Worm (Caenorhabditis elegans) whole organism, L1 larva: Measurements from ENCODE around the gene F16F9.1.

Experiments used
- C16A3.4 ChIP-seq: fragments of 150-350 bp; optimal IDR thresholded peaks from 2 replicates; lab custom pipeline; 2014; ENCODE audit warnings: missing biosample characterization, missing genetic modification characterization
- F16B12.6 ChIP-seq: fragments of 150-350 bp; optimal IDR thresholded peaks from 2 replicates; lab custom pipeline; 2014; ENCODE audit warnings: missing biosample characterization, missing genetic modification characterization
- aha-1 ChIP-seq: fragments of 150-350 bp; optimal IDR thresholded peaks from 2 replicates; lab custom pipeline; 2014; ENCODE audit warnings: missing biosample characterization, missing genetic modification characterization
- alr-1 ChIP-seq: fragments of 200-800 bp; sonication (Bioruptor generic); optimal IDR thresholded peaks from 2 replicates; lab custom pipeline; 2018; ENCODE audit warnings: borderline replicate concordance, mild to moderate bottlenecking, missing genetic modification characterization, missing compliant biosample characterization
- aly-2 ChIP-seq: fragments of 150-350 bp; optimal IDR thresholded peaks from 2 replicates; lab custom pipeline; 2014; ENCODE audit warnings: missing biosample characterization, missing genetic modification characterization
- ama-1 ChIP-seq: fragments of 150-350 bp; optimal IDR thresholded peaks from 2 replicates; lab custom pipeline; 2014
- ceh-82 ChIP-seq, 3 experiments: fragments of 150-350 bp in 1 of 3; sonication (generic microtip) in 2 of 3; optimal IDR thresholded peaks; 2 replicates each; lab custom pipeline; 2014 to 2017; ENCODE audit warnings: missing biosample characterization in 3 of 3, missing genetic modification characterization in 3 of 3
- ceh-88 ChIP-seq: fragments of 200-800 bp; sonication (Bioruptor generic); IDR thresholded peaks from 2 replicates; pipeline ENCODE4 v1.3.6; 2022; ENCODE audit warnings: missing genetic modification characterization, missing compliant biosample characterization
- ceh-90 ChIP-seq: sonication (generic microtip); optimal IDR thresholded peaks from 2 replicates; lab custom pipeline; 2016; ENCODE audit warnings: missing genetic modification characterization, missing compliant biosample characterization
- ces-1 ChIP-seq: fragments of 150-350 bp; optimal IDR thresholded peaks from 2 replicates; lab custom pipeline; 2014; ENCODE audit warnings: missing biosample characterization, missing genetic modification reagents, missing genetic modification characterization
- dsc-1 ChIP-seq: sonication (generic microtip); optimal IDR thresholded peaks from 2 replicates; lab custom pipeline; 2016; ENCODE audit warnings: mild to moderate bottlenecking, missing genetic modification characterization, missing compliant biosample characterization
- efl-1 ChIP-seq, 4 experiments: fragments of 150-350 bp; optimal IDR thresholded peaks in 3 of 4; peaks in 1 of 4; 1 replicate in 1 of 4; 2 replicates in 3 of 4; lab custom pipeline; 2014; ENCODE audit warnings: missing biosample characterization in 2 of 4, missing genetic modification characterization in 2 of 4, missing genetic modification reagents in 2 of 4
- egl-27 ChIP-seq, 2 experiments: fragments of 150-350 bp in 1 of 2; sonication (generic microtip); optimal IDR thresholded peaks; 3 replicates each; lab custom pipeline; 2017 to 2018; ENCODE audit warnings: missing biosample characterization in 2 of 2, missing genetic modification characterization in 2 of 2, missing genetic modification reagents in 2 of 2
- elt-2 ChIP-seq: sonication (generic microtip); optimal IDR thresholded peaks from 2 replicates; lab custom pipeline; 2016; ENCODE audit warnings: missing genetic modification characterization, mild to moderate bottlenecking, inconsistent platforms, missing compliant biosample characterization, missing genetic modification reagents
- elt-3 ChIP-seq, 6 experiments: fragments of 150-350 bp in 1 of 6; sonication (generic microtip); optimal IDR thresholded peaks; 2 replicates each; lab custom pipeline; 2017 to 2018; ENCODE audit warnings: missing biosample characterization in 6 of 6, missing genetic modification characterization in 6 of 6, inconsistent platforms in 1 of 6
- ets-5 ChIP-seq: fragments of 200-800 bp; sonication (Bioruptor generic); IDR thresholded peaks from 2 replicates; pipeline ENCODE4 v1.3.6; 2022; ENCODE audit warnings: missing genetic modification characterization, missing compliant biosample characterization
- fkh-10 ChIP-seq: sonication (generic microtip); optimal IDR thresholded peaks from 2 replicates; lab custom pipeline; 2017; ENCODE audit warnings: missing biosample characterization, missing genetic modification reagents, missing genetic modification characterization
- fkh-4 ChIP-seq: sonication (generic microtip); optimal IDR thresholded peaks from 2 replicates; lab custom pipeline; 2016; ENCODE audit warnings: missing compliant biosample characterization, missing genetic modification characterization, borderline replicate concordance
- fkh-8 ChIP-seq: sonication (generic microtip); optimal IDR thresholded peaks from 2 replicates; lab custom pipeline; 2016; ENCODE audit warnings: mild to moderate bottlenecking, missing genetic modification characterization, missing compliant biosample characterization
- fos-1 ChIP-seq: fragments of 150-350 bp; optimal IDR thresholded peaks from 2 replicates; lab custom pipeline; 2014; ENCODE audit warnings: missing biosample characterization, missing genetic modification characterization
- hlh-17 ChIP-seq: fragments of 200-800 bp; sonication (Bioruptor generic); optimal IDR thresholded peaks from 2 replicates; lab custom pipeline; 2018; ENCODE audit warnings: missing genetic modification characterization, mild to moderate bottlenecking, missing compliant biosample characterization, moderate library complexity, borderline replicate concordance
- hlh-4 ChIP-seq: sonication (generic microtip); optimal IDR thresholded peaks from 2 replicates; lab custom pipeline; 2016; ENCODE audit warnings: mild to moderate bottlenecking, missing genetic modification characterization, missing compliant biosample characterization
- irx-1 ChIP-seq: sonication (generic microtip); optimal IDR thresholded peaks from 2 replicates; lab custom pipeline; 2016; ENCODE audit warnings: missing genetic modification characterization, missing compliant biosample characterization
- jun-1 ChIP-seq: fragments of 150-350 bp; optimal IDR thresholded peaks from 2 replicates; lab custom pipeline; 2014; ENCODE audit warnings: missing biosample characterization, missing genetic modification reagents, missing genetic modification characterization
- lin-14 ChIP-seq: fragments of 200-800 bp; sonication (Bioruptor generic); optimal IDR thresholded peaks from 2 replicates; lab custom pipeline; 2018; ENCODE audit warnings: mild to moderate bottlenecking, missing genetic modification characterization, moderate library complexity, missing compliant biosample characterization
- lin-15B ChIP-seq: fragments of 150-350 bp; sonication (generic microtip); optimal IDR thresholded peaks from 3 replicates; lab custom pipeline; 2014; ENCODE audit warnings: missing biosample characterization, missing genetic modification characterization
- lsy-2 ChIP-seq, 2 experiments: fragments of 150-350 bp; optimal IDR thresholded peaks; 2 replicates each; lab custom pipeline; 2014; ENCODE audit warnings: missing biosample characterization in 2 of 2, missing genetic modification characterization in 2 of 2
- mab-9 ChIP-seq: fragments of 200-800 bp; sonication (Bioruptor generic); IDR thresholded peaks from 2 replicates; pipeline ENCODE4 v1.3.6; 2022; ENCODE audit warnings: missing genetic modification reagents, missing genetic modification characterization, missing compliant biosample characterization
- mep-1 ChIP-seq: fragments of 150-350 bp; optimal IDR thresholded peaks from 2 replicates; lab custom pipeline; 2014; ENCODE audit warnings: missing biosample characterization, missing genetic modification characterization
- nhr-11 ChIP-seq: fragments of 150-350 bp; optimal IDR thresholded peaks from 2 replicates; lab custom pipeline; 2014; ENCODE audit warnings: missing biosample characterization, missing genetic modification characterization
- nhr-12 ChIP-seq: sonication (generic microtip); optimal IDR thresholded peaks from 2 replicates; lab custom pipeline; 2017; ENCODE audit warnings: missing biosample characterization, missing genetic modification characterization
- nhr-19 ChIP-seq: fragments of 200-800 bp; sonication (Bioruptor generic); conservative IDR thresholded peaks from 2 replicates; pipeline ENCODE4 v1.3.6; 2022; ENCODE audit warnings: missing genetic modification characterization, missing compliant biosample characterization
- nhr-20 ChIP-seq: sonication (generic microtip); optimal IDR thresholded peaks from 2 replicates; lab custom pipeline; 2016; ENCODE audit warnings: mild to moderate bottlenecking, missing genetic modification characterization, missing compliant biosample characterization
- nhr-71 ChIP-seq: sonication (generic microtip); optimal IDR thresholded peaks from 2 replicates; lab custom pipeline; 2016; ENCODE audit warnings: mild to moderate bottlenecking, missing genetic modification characterization, moderate library complexity, missing compliant biosample characterization
- nhr-85 ChIP-seq: sonication (generic microtip); peaks from one replicate; lab custom pipeline; 2016; ENCODE audit warnings: missing genetic modification characterization, inconsistent platforms, missing compliant biosample characterization
- pqm-1 ChIP-seq: sonication (generic microtip); optimal IDR thresholded peaks from 3 replicates; lab custom pipeline; 2017; ENCODE audit warnings: missing biosample characterization, missing genetic modification characterization
- rnt-1 ChIP-seq: sonication (generic microtip); optimal IDR thresholded peaks from 2 replicates; lab custom pipeline; 2016; ENCODE audit warnings: mild to moderate bottlenecking, missing genetic modification characterization, moderate library complexity, missing compliant biosample characterization
- snpc-4 ChIP-seq: fragments of 150-350 bp; optimal IDR thresholded peaks from 2 replicates; lab custom pipeline; 2014; ENCODE audit warnings: missing biosample characterization, missing genetic modification characterization
- sptf-1 ChIP-seq: fragments of 150-350 bp; optimal IDR thresholded peaks from 2 replicates; lab custom pipeline; 2014; ENCODE audit warnings: missing biosample characterization, missing genetic modification characterization
- tbx-2 ChIP-seq: sonication (generic microtip); optimal IDR thresholded peaks from 2 replicates; lab custom pipeline; 2016; ENCODE audit warnings: missing genetic modification characterization, missing compliant biosample characterization
- unc-130 ChIP-seq: fragments of 150-350 bp; optimal IDR thresholded peaks from 2 replicates; lab custom pipeline; 2017; ENCODE audit warnings: missing biosample characterization, missing genetic modification characterization, inconsistent platforms
- unc-30 ChIP-seq: sonication (generic microtip); optimal IDR thresholded peaks from 2 replicates; lab custom pipeline; 2017; ENCODE audit warnings: missing biosample characterization, missing genetic modification characterization
- unc-62 ChIP-seq: fragments of 150-350 bp; optimal IDR thresholded peaks from 2 replicates; lab custom pipeline; 2014; ENCODE audit warnings: missing biosample characterization, missing genetic modification reagents, missing genetic modification characterization
- unc-86 ChIP-seq: sonication (generic microtip); optimal IDR thresholded peaks from 2 replicates; lab custom pipeline; 2016; ENCODE audit warnings: missing genetic modification characterization, missing compliant biosample characterization
- unc-98 ChIP-seq: fragments of 200-800 bp; sonication (Bioruptor generic); IDR thresholded peaks from 2 replicates; pipeline ENCODE4 v1.3.6; 2022; ENCODE audit warnings: missing genetic modification characterization, missing compliant biosample characterization
- zip-4 ChIP-seq: fragments of 200-800 bp; sonication (Bioruptor generic); optimal IDR thresholded peaks from 2 replicates; lab custom pipeline; 2018; ENCODE audit warnings: mild to moderate bottlenecking, missing genetic modification characterization, moderate library complexity, missing compliant biosample characterization
- ztf-11 ChIP-seq, 2 experiments: sonication (generic microtip); optimal IDR thresholded peaks; 2 replicates each; lab custom pipeline; 2016 to 2017; ENCODE audit warnings: missing genetic modification characterization in 2 of 2, missing biosample characterization in 1 of 2, missing compliant biosample characterization in 1 of 2
- ztf-4 ChIP-seq: fragments of 150-350 bp; optimal IDR thresholded peaks from 2 replicates; lab custom pipeline; 2014; ENCODE audit warnings: missing biosample characterization, missing genetic modification characterization

The F16F9.1 gene

DNA sequence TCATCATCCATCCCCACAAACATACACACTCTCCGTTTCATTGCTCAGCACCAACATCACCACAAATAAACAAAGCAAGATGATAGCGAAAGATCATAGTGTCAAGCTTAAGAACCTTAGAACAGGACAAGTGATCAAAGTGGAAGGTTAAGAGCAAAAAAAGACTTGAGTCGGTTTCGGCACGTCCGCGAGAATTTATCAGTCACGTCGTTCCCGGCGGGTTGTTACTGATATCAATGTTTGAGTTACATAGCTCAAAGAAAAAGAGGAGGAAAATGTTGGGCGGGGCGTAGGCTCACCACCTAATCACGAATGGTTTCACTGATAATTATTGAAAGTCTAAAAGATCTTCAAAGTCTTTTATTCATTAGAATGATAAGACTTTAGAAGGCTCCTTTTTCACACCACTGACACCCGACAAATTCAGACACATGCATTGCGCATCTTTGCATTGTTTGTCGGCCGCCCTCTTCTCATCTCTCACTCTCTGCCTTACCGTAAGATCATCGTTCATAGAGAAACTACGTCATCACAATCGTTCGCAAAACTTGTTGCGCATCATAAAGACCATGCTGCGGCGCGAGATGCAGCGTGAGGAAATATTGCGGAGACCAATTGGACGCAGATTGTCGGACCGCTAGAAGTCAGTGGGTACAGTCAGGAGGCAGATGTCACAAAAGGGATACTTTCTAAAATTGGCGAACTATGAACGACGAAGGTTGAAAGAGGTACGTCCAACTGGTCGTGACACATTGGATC, 31.0 kb downstream of the F16F9.1 start (continued):
- TF ChIP-seq ces-1 (GFP tag; lab: Kevin White, UChicago) (no peak), fkh-4 (no peak), fkh-10 (no peak), ceh-88 (GFP tag; lab: Robert Waterston, UW) (no peak; the same call in 1 of the 2 replicates), hlh-17 (GFP tag; lab: Kevin White, UChicago) (no peak), rnt-1 (no peak), tbx-2 (peak; percentile 89), nhr-19 (peak; percentile 81), aha-1 (tag; lab: Kevin White, UChicago) (no peak), unc-62 (GFP tag; lab: Kevin White, UChicago) (no peak), alr-1 (tag; lab: Kevin White, UChicago) (no peak), C16A3.4 (tag; lab: Kevin White, UChicago) (peak; percentile 49), snpc-4 (peak; percentile 43), mep-1 (peak; percentile 59), nhr-11 (tag; lab: Kevin White, UChicago) (peak; percentile 21), zip-4 (GFP tag; lab: Kevin White, UChicago) (no peak), pqm-1 (tag; lab: Kevin White, UChicago) (no peak), efl-1 (optimal IDR thresholded peaks at IDR 0.05; lab: Kevin White, UChicago) (peak; percentile 33 to 41), efl-1 (GFP tag; optimal IDR thresholded peaks at IDR 0.05 in 1 of 2; lab: Kevin White, UChicago) (peak in 1 of 2 experiments; percentile 58), mab-9 (GFP tag; lab: Robert Waterston, UW) (no peak), lsy-2 (tag; optimal IDR thresholded peaks at IDR 0.05; lab: Kevin White, UChicago) (peak; percentile 65 to 91), aly-2 (no peak), nhr-20 (tag; lab: Kevin White, UChicago) (peak; percentile 98), sptf-1 (tag; lab: Kevin White, UChicago) (no peak), unc-130 (tag; lab: Kevin White, UChicago) (peak; percentile 49), irx-1 (tag; lab: Kevin White, UChicago) (peak; percentile 68), elt-3 (tag; optimal IDR thresholded peaks at IDR 0.05; lab: Kevin White, UChicago) (peak; percentile 42 to 94 (median 75)), unc-30 (tag; lab: Kevin White, UChicago) (no peak), fos-1 (peak; percentile 13), hlh-4 (tag; lab: Kevin White, UChicago) (no peak), unc-98 (GFP tag; lab: Robert Waterston, UW) (no peak), nhr-71 (tag; lab: Kevin White, UChicago) (peak; percentile 94), ceh-90 (no peak), ama-1 (lab: Kevin White, UChicago) (no peak), lin-15B (no peak), ets-5 (GFP tag; lab: Robert Waterston, UW) (no peak), egl-27 (tag; optimal IDR thresholded peaks at IDR 0.05; lab: Kevin White, UChicago) (peak; percentile 76 to 77), nhr-85 (tag; lab: Kevin White, UChicago) (peak; percentile 100)

DNA sequence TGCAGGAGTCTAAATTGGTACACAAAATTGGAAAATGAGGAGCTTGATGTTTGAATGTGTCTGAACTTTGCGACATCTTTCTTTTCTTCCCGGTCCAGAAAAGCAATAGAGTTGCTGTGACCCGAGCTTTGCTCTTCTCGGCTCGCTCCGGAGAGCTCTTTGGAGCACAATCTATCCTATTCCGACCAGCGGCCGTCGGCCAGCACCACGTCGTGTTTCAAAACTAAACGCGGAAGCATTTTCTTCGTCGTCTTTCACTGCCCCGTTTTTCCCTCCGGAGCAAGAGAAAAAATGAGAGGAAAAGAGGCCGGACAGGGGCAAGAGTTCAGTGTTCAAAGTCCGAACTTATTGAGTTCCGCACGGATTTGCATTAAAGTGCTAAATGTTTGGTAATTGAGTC, 32.8 kb downstream of the F16F9.1 start:
- TF ChIP-seq nhr-71 (tag; lab: Kevin White, UChicago) (peak; percentile 35), lin-14 (peak; percentile 67), unc-98 (GFP tag; lab: Robert Waterston, UW) (no peak), ztf-4 (no peak), ceh-82 (tag; optimal IDR thresholded peaks at IDR 0.05; lab: Kevin White, UChicago) (peak in 1 of 3 experiments; percentile 11), unc-86 (peak; percentile 21), fkh-8 (peak; percentile 1), F16B12.6 (tag; lab: Kevin White, UChicago) (no peak), elt-2 (tag; lab: Kevin White, UChicago) (no peak), nhr-12 (tag; lab: Kevin White, UChicago) (no peak), jun-1 (tag; lab: Kevin White, UChicago) (no peak), nhr-11 (tag; lab: Kevin White, UChicago) (no peak), ama-1 (lab: Kevin White, UChicago) (no peak), ztf-11 (tag; optimal IDR thresholded peaks at IDR 0.05; lab: Kevin White, UChicago) (no peak), fkh-10 (peak; percentile 2), ces-1 (GFP tag; lab: Kevin White, UChicago) (no peak), dsc-1 (tag; lab: Kevin White, UChicago) (peak; percentile 32)
